Fruit fly (Drosophila melanogaster) whole organism, adult: ENCODE results near the gene Ntf-2r.

ENCODE experiments used
- CG1620 ChIP-seq: fragments of 200-800 bp; sonication (Bioruptor generic); optimal IDR thresholded peaks from 2 replicates; lab custom pipeline; 2016; ENCODE audit warnings: missing biosample characterization, missing genetic modification characterization
- CG7045 ChIP-seq: fragments of 200-800 bp; sonication (Bioruptor generic); optimal IDR thresholded peaks from 2 replicates; lab custom pipeline; 2017; ENCODE audit warnings: missing biosample characterization, mild to moderate bottlenecking, missing genetic modification characterization
- CG7101 ChIP-seq: fragments of 200-800 bp; sonication (Bioruptor generic); optimal IDR thresholded peaks from 2 replicates; lab custom pipeline; 2018; ENCODE audit warnings: missing biosample characterization, mild to moderate bottlenecking, missing genetic modification characterization, moderate library complexity
- Hr96 ChIP-seq: fragments of 200-800 bp; sonication (Bioruptor generic); optimal IDR thresholded peaks from 2 replicates; lab custom pipeline; 2016; ENCODE audit warnings: missing biosample characterization, missing genetic modification characterization
- bab1 ChIP-seq: fragments of 200-800 bp; sonication (Bioruptor generic); optimal IDR thresholded peaks from 3 replicates; lab custom pipeline; 2019; ENCODE audit warnings: missing biosample characterization, mild to moderate bottlenecking, missing genetic modification characterization, moderate library complexity
- pad ChIP-seq: fragments of 200-800 bp; sonication (Bioruptor generic); optimal IDR thresholded peaks from 3 replicates; lab custom pipeline; 2017; ENCODE audit warnings: missing biosample characterization, missing genetic modification characterization, mild to moderate bottlenecking, moderate library complexity, missing genetic modification reagents
- tj ChIP-seq: fragments of 200-800 bp; sonication (Bioruptor generic); optimal IDR thresholded peaks from 3 replicates; lab custom pipeline; 2017; ENCODE audit warnings: missing biosample characterization, mild to moderate bottlenecking, missing genetic modification characterization, moderate library complexity
- toe ChIP-seq: fragments of 200-800 bp; sonication (Bioruptor generic); optimal IDR thresholded peaks from 2 replicates; lab custom pipeline; 2016; ENCODE audit warnings: missing biosample characterization, missing genetic modification characterization

dm6 chr2L:18484040-18484381 is 29.6 kb downstream of the Ntf-2r start:
- TF ChIP-seq CG7101 (tag; lab: Kevin White, UChicago) (no peak), CG7045 (GFP tag; lab: Kevin White, UChicago) (no peak), bab1 (GFP tag; lab: Kevin White, UChicago) (no peak), tj (GFP tag; lab: Kevin White, UChicago) (no peak), pad (GFP tag; lab: Kevin White, UChicago) (no peak), CG1620 (GFP tag; lab: Kevin White, UChicago) (no peak), Hr96 (GFP tag; lab: Kevin White, UChicago) (no peak), toe (no peak)
